Worm (Caenorhabditis elegans) whole organism, L1 larva: ENCODE measurements around the gene sinh-1.

Experiments used
- C04F5.9 ChIP-seq: sonication (generic microtip); optimal IDR thresholded peaks from 2 replicates; lab custom pipeline; 2016; ENCODE audit warnings: missing genetic modification characterization, missing compliant biosample characterization
- ceh-88 ChIP-seq: fragments of 200-800 bp; sonication (Bioruptor generic); IDR thresholded peaks from 2 replicates; pipeline ENCODE4 v1.3.6; 2022; ENCODE audit warnings: missing genetic modification characterization, missing compliant biosample characterization
- dpl-1 ChIP-seq, 3 experiments: fragments of 150-350 bp in 2 of 3; sonication (generic microtip) in 1 of 3; optimal IDR thresholded peaks; 2 replicates each; lab custom pipeline; 2014 to 2017; ENCODE audit warnings: missing biosample characterization in 3 of 3, missing genetic modification characterization in 3 of 3, missing genetic modification reagents in 3 of 3
- efl-1 ChIP-seq, 4 experiments: fragments of 150-350 bp; optimal IDR thresholded peaks in 3 of 4; peaks in 1 of 4; 1 replicate in 1 of 4; 2 replicates in 3 of 4; lab custom pipeline; 2014; ENCODE audit warnings: missing biosample characterization in 2 of 4, missing genetic modification characterization in 2 of 4, missing genetic modification reagents in 2 of 4
- fkh-4 ChIP-seq: sonication (generic microtip); optimal IDR thresholded peaks from 2 replicates; lab custom pipeline; 2016; ENCODE audit warnings: missing compliant biosample characterization, missing genetic modification characterization, borderline replicate concordance
- fkh-8 ChIP-seq: sonication (generic microtip); optimal IDR thresholded peaks from 2 replicates; lab custom pipeline; 2016; ENCODE audit warnings: mild to moderate bottlenecking, missing genetic modification characterization, missing compliant biosample characterization
- unc-130 ChIP-seq: fragments of 150-350 bp; optimal IDR thresholded peaks from 2 replicates; lab custom pipeline; 2017; ENCODE audit warnings: missing biosample characterization, missing genetic modification characterization, inconsistent platforms

The sinh-1 gene

DNA sequence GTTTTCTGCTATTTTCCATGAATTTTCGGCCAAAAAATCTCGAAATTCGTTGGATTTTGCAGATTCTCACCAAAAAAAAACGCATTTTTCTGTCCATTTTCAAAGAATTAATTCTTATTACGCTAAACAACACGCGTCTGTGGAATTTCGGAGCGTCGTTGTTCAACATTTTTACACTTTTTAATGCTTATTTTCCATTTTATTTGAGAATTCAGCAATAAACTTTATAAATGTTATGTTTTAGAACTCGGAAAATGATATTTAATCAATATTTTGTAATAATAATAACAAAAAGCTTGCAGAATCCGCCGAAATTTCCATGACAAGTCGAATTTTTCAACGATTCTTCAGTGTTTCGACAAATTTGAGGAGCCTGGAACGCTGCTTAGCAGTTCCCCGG is 52.3 kb downstream of the sinh-1 start, which contains the start of gene ife-5:
ife-5 (plus strand) TSS at position 301 of the 400 bp plus-strand sequence.
- TF ChIP-seq C04F5.9 (tag; lab: Kevin White, UChicago) = no peak
- no peak for TF ChIP-seq fkh-4 (tag; lab: Kevin White, UChicago)
- TF ChIP-seq fkh-8 = no peak
- TF ChIP-seq ceh-88 (GFP tag; lab: Robert Waterston, UW) = no peak

DNA sequence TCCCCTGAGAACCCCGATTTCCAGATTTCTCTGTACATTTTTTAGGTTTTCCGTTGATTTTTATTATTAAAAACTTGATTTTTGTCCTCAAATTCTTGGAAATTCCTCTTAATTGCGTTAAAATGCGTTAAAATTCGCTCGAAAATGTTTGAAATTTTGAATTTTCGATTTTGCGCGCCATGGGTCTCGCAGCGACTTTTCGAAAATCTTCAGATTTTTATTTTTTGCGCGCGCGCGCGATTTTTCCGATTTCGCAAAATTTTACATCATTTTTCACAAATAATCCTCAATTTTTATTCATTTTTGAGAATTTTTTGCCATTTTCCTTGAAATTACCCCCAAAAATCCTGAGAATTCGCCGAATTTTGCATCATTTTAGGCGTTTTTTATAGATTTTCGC is 55.9 kb downstream of the sinh-1 start:
- TF ChIP-seq unc-130 (tag; lab: Kevin White, UChicago) = no peak
- peak in 1 of 3 experiments; percentile 20 for TF ChIP-seq dpl-1 (GFP tag; optimal IDR thresholded peaks at IDR 0.05; lab: Kevin White, UChicago)
- peak in 1 of 2 experiments; percentile 59 for TF ChIP-seq efl-1 (optimal IDR thresholded peaks at IDR 0.05; lab: Kevin White, UChicago)
- no peak for TF ChIP-seq efl-1 (GFP tag; optimal IDR thresholded peaks at IDR 0.05 in 1 of 2; lab: Kevin White, UChicago)
